Fruit fly (Drosophila melanogaster): Measurements from ENCODE around the gene CG14340.

DNA sequence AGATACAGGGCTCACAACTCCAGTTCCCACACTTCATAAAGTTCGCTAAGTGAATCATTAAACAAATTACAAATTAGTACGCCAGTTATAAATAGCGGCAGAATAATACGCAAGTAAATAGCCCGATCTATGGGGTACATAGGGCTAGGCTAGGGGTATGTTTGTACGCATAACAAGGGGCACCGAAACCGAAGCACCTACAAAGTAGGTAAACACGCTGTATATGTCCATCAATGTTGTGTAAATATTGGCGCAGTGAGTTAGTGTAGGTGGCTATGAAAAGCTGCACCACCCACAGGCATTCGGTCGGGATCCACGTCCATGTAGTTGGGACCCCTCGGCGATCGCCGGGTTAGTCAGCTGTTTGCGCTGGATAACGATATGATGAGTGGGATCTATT is 40.6 kb upstream of the CG14340 start:
- TF ChIP-seq Hr38 (GFP tag; optimal IDR thresholded peaks at IDR 0.05) (peak; percentile 89), CG3919 (GFP tag; optimal IDR thresholded peaks at IDR 0.05) (peak; percentile 73), vri (GFP tag; optimal IDR thresholded peaks at IDR 0.05) (peak; percentile 52), CG31627 (GFP tag; optimal IDR thresholded peaks at IDR 0.05) (no peak), CG6854 (GFP tag; optimal IDR thresholded peaks at IDR 0.05) (no peak), CG1621 (tag; optimal IDR thresholded peaks at IDR 0.05) (peak; percentile 75), Eip78C (GFP tag) (peak; percentile 89), CG9139 (GFP tag; optimal IDR thresholded peaks at IDR 0.05) (peak; percentile 51), CG15336 (GFP tag; IDR thresholded peaks at IDR 0.05) (peak; percentile 36; the same call in 1 of the 2 replicates), Sox14 (GFP tag; optimal IDR thresholded peaks at IDR 0.05) (peak; percentile 3)
